Worm (Caenorhabditis elegans): ENCODE measurements around the gene Y43F8B.9.

Y43F8B.9 gene

ce11 chrV:19520130-19520529 is 42.2 kb downstream of the Y43F8B.9 start (continued):
- TF ChIP-seq set-16 (GFP tag; IDR thresholded peaks at IDR 0.05) (no peak), D1046.2 (GFP tag; IDR thresholded peaks at IDR 0.05) (no peak), sdz-12 (GFP tag; optimal IDR thresholded peaks at IDR 0.05) (peak; percentile 67)

DNA sequence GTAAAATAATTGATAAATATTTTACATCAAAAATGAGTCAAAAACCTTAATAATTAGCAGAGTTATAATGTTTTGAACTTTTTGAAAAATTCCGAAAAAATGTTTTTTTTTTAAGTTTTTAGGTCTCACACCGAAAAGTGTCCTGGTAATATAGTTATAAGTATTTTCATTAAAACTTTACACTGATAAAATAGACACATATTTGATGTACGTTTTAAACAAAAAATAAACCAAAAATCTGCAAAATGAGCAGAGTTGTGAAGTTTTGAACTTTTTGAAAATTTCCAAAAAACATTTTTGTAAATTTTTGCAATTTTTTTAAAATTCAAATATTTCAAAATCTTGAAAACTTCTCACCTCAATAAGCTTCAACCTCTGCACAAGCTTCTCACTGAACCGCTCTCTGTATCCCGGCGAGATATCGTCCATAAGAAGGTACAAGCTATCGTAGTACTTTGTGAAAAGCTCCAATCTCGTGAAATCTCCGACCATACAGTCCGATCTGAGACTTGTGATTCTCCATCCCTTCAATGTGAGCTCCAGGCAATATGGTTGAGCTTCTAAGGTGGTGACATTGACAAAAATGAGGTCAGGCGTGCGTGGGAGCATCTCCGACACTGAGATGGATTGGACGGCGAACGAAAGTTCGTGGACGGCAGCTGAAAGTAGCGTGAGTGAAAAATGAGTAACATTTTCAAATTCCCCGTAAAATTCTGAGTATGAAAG is 42.8 kb downstream of the Y43F8B.9 start:
- TF ChIP-seq lin-13 (GFP tag; optimal IDR thresholded peaks at IDR 0.05): no peak
- TF ChIP-seq D1046.2 (GFP tag; IDR thresholded peaks at IDR 0.05): no peak
- peak in 1 of 2 experiments; percentile 7 for TF ChIP-seq lsy-2 (tag; optimal IDR thresholded peaks at IDR 0.05)
- TF ChIP-seq unc-62 (GFP tag; optimal IDR thresholded peaks at IDR 0.05 in 1 of 2): no peak
- no peak for TF ChIP-seq unc-62 (tag; optimal IDR thresholded peaks at IDR 0.05)
- TF ChIP-seq nhr-28 (tag; optimal IDR thresholded peaks at IDR 0.05): no peak
- peak; percentile 97 for TF ChIP-seq aha-1 (tag)
- TF ChIP-seq mep-1 (tag; optimal IDR thresholded peaks at IDR 0.05): peak; percentile 4
- no peak for TF ChIP-seq nhr-6 (tag; optimal IDR thresholded peaks at IDR 0.05)
- no peak for TF ChIP-seq ces-1 (GFP tag; optimal IDR thresholded peaks at IDR 0.05)
- TF ChIP-seq tra-1 (GFP tag; IDR thresholded peaks at IDR 0.05): no peak
- TF ChIP-seq nhr-77 (tag; optimal IDR thresholded peaks at IDR 0.05): no peak
- TF ChIP-seq daf-19 (GFP tag; conservative IDR thresholded peaks at IDR 0.05): no peak
- peak; percentile 3 for TF ChIP-seq ama-1 (optimal IDR thresholded peaks at IDR 0.05)
- TF ChIP-seq nhr-48 (tag; optimal IDR thresholded peaks at IDR 0.05): no peak
- no peak for TF ChIP-seq daf-12 (tag; optimal IDR thresholded peaks at IDR 0.05)
- no peak for TF ChIP-seq mxl-2 (GFP tag; conservative IDR thresholded peaks at IDR 0.05)
- TF ChIP-seq hmg-1.1 (GFP tag; IDR thresholded peaks at IDR 0.05): no peak
- no peak for TF ChIP-seq ceh-44 (GFP tag; IDR thresholded peaks at IDR 0.05)
- no peak for TF ChIP-seq egl-43 (GFP tag; IDR thresholded peaks at IDR 0.05)
- TF ChIP-seq dmd-6 (GFP tag; IDR thresholded peaks at IDR 0.05): no peak

ce11 chrV:19521351-19522278 is 43.7 kb downstream of the Y43F8B.9 start:
- TF ChIP-seq spr-3 (GFP tag; optimal IDR thresholded peaks at IDR 0.05) (no peak), F49E8.2 (tag; optimal IDR thresholded peaks at IDR 0.05; ENCODE audit: borderline replicate concordance) (no peak), unc-62 (GFP tag; optimal IDR thresholded peaks at IDR 0.05 in 1 of 2) (peak in 1 of 2 experiments; percentile 93), unc-62 (tag; optimal IDR thresholded peaks at IDR 0.05) (no peak), F10B5.3 (tag; optimal IDR thresholded peaks at IDR 0.05) (no peak), aha-1 (tag) (peak; percentile 94), dmd-6 (GFP tag; IDR thresholded peaks at IDR 0.05) (peak; percentile 65), lin-38 (GFP tag; IDR thresholded peaks at IDR 0.05) (peak; percentile 64), T26A8.4 (GFP tag; IDR thresholded peaks at IDR 0.05) (peak; percentile 77), saeg-2 (GFP tag; IDR thresholded peaks at IDR 0.05) (peak; percentile 41; the same call in 1 of the 2 replicates), daf-16 (GFP tag; optimal IDR thresholded peaks at IDR 0.05) (no peak), daf-16 (tag; optimal IDR thresholded peaks at IDR 0.05) (peak; percentile 23), nhr-102 (tag; optimal IDR thresholded peaks at IDR 0.05) (no peak), egl-43 (GFP tag; IDR thresholded peaks at IDR 0.05) (peak; percentile 81), T20F7.1 (GFP tag; optimal IDR thresholded peaks at IDR 0.05) (no peak), nhr-28 (tag; optimal IDR thresholded peaks at IDR 0.05) (peak; percentile 37), arid-1 (GFP tag; conservative IDR thresholded peaks at IDR 0.05) (peak; percentile 35; the same call in 1 of the 2 replicates), lim-7 (GFP tag; IDR thresholded peaks at IDR 0.05) (0 out of 2 replicates have a peak, but pooled peaks have one; percentile 40), hmg-1.1 (GFP tag; IDR thresholded peaks at IDR 0.05) (peak; percentile 45; the same call in 1 of the 2 replicates), mdl-1 (tag; optimal IDR thresholded peaks at IDR 0.05) (peak; percentile 46 to 76), F26F4.8 (GFP tag; conservative IDR thresholded peaks at IDR 0.05) (0 out of 2 replicates have a peak, but pooled peaks have one; percentile 2), mdt-29 (GFP tag; IDR thresholded peaks at IDR 0.05) (0 out of 2 replicates have a peak, but pooled peaks have one; percentile 35), hlh-11 (tag; optimal IDR thresholded peaks at IDR 0.05) (peak; percentile 43), zfp-3 (GFP tag; conservative IDR thresholded peaks at IDR 0.05) (0 out of 2 replicates have a peak, but pooled peaks have one; percentile 56), nhr-11 (tag; optimal IDR thresholded peaks at IDR 0.05) (no peak), dmd-8 (GFP tag; IDR thresholded peaks at IDR 0.05) (no peak), ceh-28 (tag; optimal IDR thresholded peaks at IDR 0.05) (no peak), php-3 (GFP tag; IDR thresholded peaks at IDR 0.05) (peak; percentile 39; the same call in 1 of the 2 replicates), zip-2 (tag; optimal IDR thresholded peaks at IDR 0.05) (no peak)

Data from whole organism, L4 larva.